Fruit fly (Drosophila melanogaster): ENCODE measurements around the gene Ir7f.
A peak's percentile ranks its signal among the peaks of the same experiment; 100 is the strongest.

Gene Ir7f

dm6 chrX:7892539-7892899 is 8.7 kb upstream of the Ir7f start:
- TF ChIP-seq CG8290 (GFP tag; optimal IDR thresholded peaks at IDR 0.05) (no peak), CG8290 (tag; optimal IDR thresholded peaks at IDR 0.05) (no peak), Tbp (GFP tag; optimal IDR thresholded peaks at IDR 0.05) (no peak), CG6683 (GFP tag; optimal IDR thresholded peaks at IDR 0.05) (no peak), toy (GFP tag; IDR thresholded peaks at IDR 0.05) (no peak), CG3847 (GFP tag; IDR thresholded peaks at IDR 0.05) (no peak), Lim3 (GFP tag; IDR thresholded peaks at IDR 0.05) (no peak), gcm2 (GFP tag; optimal IDR thresholded peaks at IDR 0.05) (no peak), CG10979 (tag; optimal IDR thresholded peaks at IDR 0.05) (peak; percentile 48), CG18599 (GFP tag; optimal IDR thresholded peaks at IDR 0.05) (no peak), sim (GFP tag; IDR thresholded peaks at IDR 0.05) (no peak), D19B (GFP tag; optimal IDR thresholded peaks at IDR 0.05) (no peak), insv (GFP tag; optimal IDR thresholded peaks at IDR 0.05) (peak in 1 of 2 experiments; percentile 26), CG11093 (GFP tag; IDR thresholded peaks at IDR 0.05) (no peak), nom (GFP tag; optimal IDR thresholded peaks at IDR 0.05) (no peak), repo (GFP tag; optimal IDR thresholded peaks at IDR 0.05) (no peak), shn (GFP tag; optimal IDR thresholded peaks at IDR 0.05) (no peak), kni (GFP tag; optimal IDR thresholded peaks at IDR 0.05) (no peak), CG30431 (GFP tag; optimal IDR thresholded peaks at IDR 0.05) (no peak), fd64A (GFP tag; optimal IDR thresholded peaks at IDR 0.05) (no peak), wor (GFP tag; IDR thresholded peaks at IDR 0.05) (no peak), CG4404 (GFP tag; IDR thresholded peaks at IDR 0.05) (peak; percentile 62), MTF-1 (GFP tag; optimal IDR thresholded peaks at IDR 0.05; ENCODE audit: borderline replicate concordance) (no peak), NC2β (GFP tag; optimal IDR thresholded peaks at IDR 0.05) (no peak), CG14965 (GFP tag; optimal IDR thresholded peaks at IDR 0.05; ENCODE audit: borderline replicate concordance) (no peak), Sry-δ (GFP tag; optimal IDR thresholded peaks at IDR 0.05) (no peak), CG8478 (optimal IDR thresholded peaks at IDR 0.05) (no peak), knrl (GFP tag; IDR thresholded peaks at IDR 0.05; ENCODE audit: partially characterized antibody) (no peak), gsb-n (tag; optimal IDR thresholded peaks at IDR 0.05) (no peak), gt (GFP tag; IDR thresholded peaks at IDR 0.05) (no peak), Atf6 (GFP tag; IDR thresholded peaks at IDR 0.05) (no peak), unpg (GFP tag; optimal IDR thresholded peaks at IDR 0.05) (peak; percentile 13), Deaf1 (tag; optimal IDR thresholded peaks at IDR 0.05) (no peak), lilli (GFP tag; optimal IDR thresholded peaks at IDR 0.05) (peak; percentile 12), Sox102F (GFP tag; optimal IDR thresholded peaks at IDR 0.05) (no peak), CG16813 (GFP tag; IDR thresholded peaks at IDR 0.05; ENCODE audit: partially characterized antibody) (no peak), gem (tag; optimal IDR thresholded peaks at IDR 0.05) (peak; percentile 59), Spps (tag; optimal IDR thresholded peaks at IDR 0.05) (no peak), CG10565 (GFP tag; optimal IDR thresholded peaks at IDR 0.05) (no peak), D (optimal IDR thresholded peaks at IDR 0.05) (no peak), D (GFP tag; optimal IDR thresholded peaks at IDR 0.05) (peak; percentile 13), CG43689 (GFP tag; IDR thresholded peaks at IDR 0.05) (no peak), Ada2b (GFP tag; IDR thresholded peaks at IDR 0.05) (no peak), CG31365 (tag; optimal IDR thresholded peaks at IDR 0.05) (no peak), ac (GFP tag; optimal IDR thresholded peaks at IDR 0.05) (peak; percentile 35), dmrt11E (tag; optimal IDR thresholded peaks at IDR 0.05) (peak; percentile 53), CG15514 (GFP tag; optimal IDR thresholded peaks at IDR 0.05) (no peak), NfI (GFP tag; optimal IDR thresholded peaks at IDR 0.05) (no peak), MESR4 (GFP tag; optimal IDR thresholded peaks at IDR 0.05) (no peak), Six4 (GFP tag; optimal IDR thresholded peaks at IDR 0.05) (no peak), CG15696 (tag; optimal IDR thresholded peaks at IDR 0.05) (peak; percentile 77), CG33213 (GFP tag; optimal IDR thresholded peaks at IDR 0.05) (no peak), CG10267 (tag; optimal IDR thresholded peaks at IDR 0.05) (peak; percentile 10)
